Worm (Caenorhabditis elegans) whole organism, young adult: ENCODE measurements around the gene F56C3.1.

Source experiments
- B0336.3 ChIP-seq: fragments of 200-800 bp; sonication (Bioruptor generic); IDR thresholded peaks from 2 replicates; pipeline ENCODE4 v1.3.6; 2022; ENCODE audit warnings: missing genetic modification characterization, missing compliant biosample characterization
- D2030.7 ChIP-seq: fragments of 200-800 bp; sonication (Bioruptor generic); IDR thresholded peaks from 2 replicates; pipeline ENCODE4 v1.3.6; 2022; ENCODE audit warnings: missing genetic modification reagents, missing genetic modification characterization, missing compliant biosample characterization
- F33H1.4 ChIP-seq: fragments of 200-800 bp; sonication (Bioruptor generic); IDR thresholded peaks from 2 replicates; pipeline ENCODE4 v1.3.6; 2022; ENCODE audit warnings: missing genetic modification reagents, missing genetic modification characterization, missing compliant biosample characterization
- F39B2.1 ChIP-seq: fragments of 200-800 bp; sonication (Bioruptor generic); IDR thresholded peaks from 2 replicates; pipeline ENCODE4 v1.3.6; 2022; ENCODE audit warnings: missing genetic modification reagents, missing genetic modification characterization, missing compliant biosample characterization
- F55B11.4 ChIP-seq: sonication (generic microtip); optimal IDR thresholded peaks from 2 replicates; lab custom pipeline; 2016; ENCODE audit warnings: missing compliant biosample characterization, missing genetic modification characterization, borderline replicate concordance; ENCODE audit not compliant: insufficient read depth
- F57C9.4 ChIP-seq: sonication (generic microtip); optimal IDR thresholded peaks from 2 replicates; lab custom pipeline; 2017; ENCODE audit warnings: mild to moderate bottlenecking, missing genetic modification characterization, missing compliant biosample characterization
- K11D2.4 ChIP-seq: fragments of 200-800 bp; sonication (Bioruptor generic); IDR thresholded peaks from 2 replicates; pipeline ENCODE4 v1.3.6; 2022; ENCODE audit warnings: missing genetic modification reagents, missing genetic modification characterization, missing compliant biosample characterization
- K12H6.12 ChIP-seq: fragments of 200-800 bp; sonication (Bioruptor generic); optimal IDR thresholded peaks from 2 replicates; lab custom pipeline; 2018; ENCODE audit warnings: mild to moderate bottlenecking, missing genetic modification characterization, missing compliant biosample characterization
- Y56A3A.18 ChIP-seq: fragments of 200-800 bp; sonication (Bioruptor generic); IDR thresholded peaks from 2 replicates; pipeline ENCODE4 v1.3.6; 2022; ENCODE audit warnings: missing genetic modification reagents, missing genetic modification characterization, missing compliant biosample characterization
- Y95B8A.8 ChIP-seq: fragments of 200-800 bp; sonication (Bioruptor generic); IDR thresholded peaks from 2 replicates; pipeline ENCODE4 v1.3.6; 2022; ENCODE audit warnings: missing genetic modification reagents, missing genetic modification characterization, missing compliant biosample characterization
- ZK185.1 ChIP-seq: sonication (generic microtip); optimal IDR thresholded peaks from 2 replicates; lab custom pipeline; 2016; ENCODE audit warnings: mild to moderate bottlenecking, missing genetic modification characterization, missing compliant biosample characterization; ENCODE audit not compliant: poor library complexity, severe bottlenecking
- aptf-3 ChIP-seq: fragments of 200-800 bp; sonication (Bioruptor generic); IDR thresholded peaks from 2 replicates; pipeline ENCODE4 v1.3.6; 2022; ENCODE audit warnings: missing genetic modification characterization, missing compliant biosample characterization
- atf-7 ChIP-seq: sonication (generic microtip); optimal IDR thresholded peaks from 2 replicates; lab custom pipeline; 2017; ENCODE audit warnings: mild to moderate bottlenecking, missing genetic modification characterization, missing compliant biosample characterization
- attf-3 ChIP-seq: fragments of 200-800 bp; sonication (Bioruptor generic); conservative IDR thresholded peaks from 2 replicates; pipeline ENCODE4 v1.3.6; 2022; ENCODE audit warnings: missing genetic modification reagents, missing genetic modification characterization, missing compliant biosample characterization
- attf-5 ChIP-seq: fragments of 200-800 bp; sonication (Bioruptor generic); optimal IDR thresholded peaks from 2 replicates; lab custom pipeline; 2018; ENCODE audit warnings: mild to moderate bottlenecking, missing genetic modification characterization, missing compliant biosample characterization
- bed-1 ChIP-seq: fragments of 200-800 bp; sonication (Bioruptor generic); IDR thresholded peaks from 2 replicates; pipeline ENCODE4 v1.3.6; 2022; ENCODE audit warnings: missing genetic modification reagents, missing genetic modification characterization, missing compliant biosample characterization
- bed-2 ChIP-seq: fragments of 200-800 bp; sonication (Bioruptor generic); IDR thresholded peaks from 2 replicates; pipeline ENCODE4 v1.3.6; 2022; ENCODE audit warnings: missing genetic modification reagents, missing genetic modification characterization, missing compliant biosample characterization
- cebp-1 ChIP-seq, 2 experiments: fragments of 200-800 bp in 1 of 2; sonication (Bioruptor generic) in 1 of 2; sonication (generic microtip) in 1 of 2; IDR thresholded peaks in 1 of 2; optimal IDR thresholded peaks in 1 of 2; 2 replicates each; pipeline versions ENCODE4 v1.3.6 to Lab custom; 2017 to 2022; ENCODE audit warnings: missing compliant biosample characterization in 2 of 2, missing genetic modification characterization in 2 of 2, mild to moderate bottlenecking in 1 of 2, missing genetic modification reagents in 1 of 2, moderate library complexity in 1 of 2
- cebp-2 ChIP-seq: fragments of 200-800 bp; sonication (Bioruptor generic); IDR thresholded peaks from 2 replicates; pipeline ENCODE4 v1.3.6; 2022; ENCODE audit warnings: missing genetic modification characterization, missing compliant biosample characterization
- ceh-27 ChIP-seq: fragments of 200-800 bp; sonication (Bioruptor generic); optimal IDR thresholded peaks from 2 replicates; lab custom pipeline; 2018; ENCODE audit warnings: mild to moderate bottlenecking, missing genetic modification characterization, moderate library complexity, missing compliant biosample characterization
- ceh-91 ChIP-seq: fragments of 200-800 bp; sonication (Bioruptor generic); IDR thresholded peaks from 2 replicates; pipeline ENCODE4 v1.3.6; 2022; ENCODE audit warnings: missing genetic modification reagents, missing genetic modification characterization, missing compliant biosample characterization
- chd-7 ChIP-seq: sonication (generic microtip); optimal IDR thresholded peaks from 2 replicates; lab custom pipeline; 2016; ENCODE audit warnings: mild to moderate bottlenecking, missing genetic modification characterization, moderate library complexity, missing compliant biosample characterization
- die-1 ChIP-seq: sonication (generic microtip); optimal IDR thresholded peaks from 2 replicates; lab custom pipeline; 2016; ENCODE audit warnings: missing genotype, mild to moderate bottlenecking, missing genetic modification characterization, missing compliant biosample characterization
- dpff-1 ChIP-seq: sonication (generic microtip); optimal IDR thresholded peaks from 2 replicates; lab custom pipeline; 2017; ENCODE audit warnings: mild to moderate bottlenecking, missing genetic modification characterization, missing compliant biosample characterization
- dpl-1 ChIP-seq: fragments of 150-350 bp; optimal IDR thresholded peaks from 2 replicates; lab custom pipeline; 2014; ENCODE audit warnings: missing biosample characterization, missing genetic modification reagents, missing genetic modification characterization
- egl-18 ChIP-seq: fragments of 200-800 bp; sonication (Bioruptor generic); IDR thresholded peaks from 2 replicates; pipeline ENCODE4 v1.3.6; 2022; ENCODE audit warnings: missing genetic modification reagents, missing genetic modification characterization, missing compliant biosample characterization
- egl-44 ChIP-seq: fragments of 200-800 bp; sonication (Bioruptor generic); IDR thresholded peaks from 2 replicates; pipeline ENCODE4 v1.3.6; 2022; ENCODE audit warnings: missing genetic modification reagents, missing genetic modification characterization, missing compliant biosample characterization
- egrh-3 ChIP-seq: fragments of 200-800 bp; sonication (Bioruptor generic); IDR thresholded peaks from 2 replicates; pipeline ENCODE4 v1.3.6; 2022; ENCODE audit warnings: missing genetic modification reagents, missing genetic modification characterization, missing compliant biosample characterization
- ekl-4 ChIP-seq: fragments of 200-800 bp; sonication (Bioruptor generic); IDR thresholded peaks from 2 replicates; pipeline ENCODE4 v1.3.6; 2022; ENCODE audit warnings: missing genetic modification reagents, missing genetic modification characterization, missing compliant biosample characterization
- let-607 ChIP-seq, 2 experiments: fragments of 200-800 bp in 1 of 2; sonication (Bioruptor generic) in 1 of 2; sonication (generic microtip) in 1 of 2; optimal IDR thresholded peaks; 2 replicates each; lab custom pipeline; 2016 to 2018; ENCODE audit warnings: mild to moderate bottlenecking in 2 of 2, missing compliant biosample characterization in 2 of 2, missing genetic modification characterization in 2 of 2, moderate library complexity in 2 of 2, missing genotype in 1 of 2
- madf-10 ChIP-seq: sonication (generic microtip); optimal IDR thresholded peaks from 2 replicates; lab custom pipeline; 2016; ENCODE audit warnings: mild to moderate bottlenecking, missing genetic modification characterization, missing compliant biosample characterization
- mes-4 ChIP-seq: sonication (generic microtip); optimal IDR thresholded peaks from 2 replicates; lab custom pipeline; 2016; ENCODE audit warnings: missing genotype, missing genetic modification characterization, missing compliant biosample characterization
- nfya-2 ChIP-seq: fragments of 200-800 bp; sonication (Bioruptor generic); IDR thresholded peaks from 2 replicates; pipeline ENCODE4 v1.3.6; 2022; ENCODE audit warnings: missing genetic modification reagents, missing genetic modification characterization, missing compliant biosample characterization
- nfyb-1 ChIP-seq: fragments of 200-800 bp; sonication (Bioruptor generic); IDR thresholded peaks from 2 replicates; pipeline ENCODE4 v1.3.6; 2022; ENCODE audit warnings: missing genetic modification reagents, missing genetic modification characterization, missing compliant biosample characterization
- nhr-120 ChIP-seq: fragments of 200-800 bp; sonication (Bioruptor generic); IDR thresholded peaks from 2 replicates; pipeline ENCODE4 v1.3.6; 2022; ENCODE audit warnings: missing genetic modification characterization, missing compliant biosample characterization
- nhr-179 ChIP-seq: sonication (generic microtip); optimal IDR thresholded peaks from 2 replicates; lab custom pipeline; 2016; ENCODE audit warnings: mild to moderate bottlenecking, missing genetic modification characterization, missing compliant biosample characterization
- pha-4 ChIP-seq: fragments of 150-350 bp; sonication (generic microtip); optimal IDR thresholded peaks from 2 replicates; lab custom pipeline; 2014; ENCODE audit warnings: missing biosample characterization, missing genetic modification reagents, missing genetic modification characterization
- rcor-1 ChIP-seq: fragments of 200-800 bp; sonication (Bioruptor generic); IDR thresholded peaks from 2 replicates; pipeline ENCODE4 v1.3.6; 2022; ENCODE audit warnings: missing genetic modification reagents, missing genetic modification characterization, missing compliant biosample characterization
- rec-8 ChIP-seq, 2 experiments: sonication (generic microtip); optimal IDR thresholded peaks; 2 replicates each; lab custom pipeline; 2016; ENCODE audit warnings: mild to moderate bottlenecking in 2 of 2, missing genetic modification characterization in 2 of 2, missing genetic modification reagents in 2 of 2, missing genotype in 2 of 2, missing biosample characterization in 1 of 2, missing compliant biosample characterization in 1 of 2, moderate library complexity in 1 of 2
- repo-1 ChIP-seq: sonication (generic microtip); optimal IDR thresholded peaks from 2 replicates; lab custom pipeline; 2017; ENCODE audit warnings: mild to moderate bottlenecking, missing genetic modification characterization, missing compliant biosample characterization
- sdz-38 ChIP-seq: sonication (generic microtip); optimal IDR thresholded peaks from 2 replicates; lab custom pipeline; 2016; ENCODE audit warnings: missing genotype, missing genetic modification characterization, missing compliant biosample characterization
- snpc-1.1 ChIP-seq: sonication (generic microtip); optimal IDR thresholded peaks from 2 replicates; lab custom pipeline; 2017; ENCODE audit warnings: missing genetic modification characterization, mild to moderate bottlenecking, missing compliant biosample characterization, antibody characterized with exemption, moderate library complexity, missing genotype, missing genetic modification reagents; ENCODE audit not compliant: insufficient read depth
- snpc-1.3 ChIP-seq: sonication (generic microtip); optimal IDR thresholded peaks from 2 replicates; lab custom pipeline; 2017; ENCODE audit warnings: missing genetic modification characterization, mild to moderate bottlenecking, missing compliant biosample characterization, antibody characterized with exemption, moderate library complexity, missing genotype, missing genetic modification reagents; ENCODE audit not compliant: insufficient read depth
- tbx-9 ChIP-seq: sonication (generic microtip); optimal IDR thresholded peaks from 2 replicates; lab custom pipeline; 2016; ENCODE audit warnings: borderline replicate concordance, missing genetic modification characterization, inconsistent platforms, missing compliant biosample characterization
- tlf-1 ChIP-seq: fragments of 200-800 bp; sonication (Bioruptor generic); optimal IDR thresholded peaks from 2 replicates; lab custom pipeline; 2018; ENCODE audit warnings: mild to moderate bottlenecking, missing genetic modification characterization, missing compliant biosample characterization
- unc-130 ChIP-seq: sonication (generic microtip); optimal IDR thresholded peaks from 2 replicates; lab custom pipeline; 2016; ENCODE audit warnings: missing genetic modification reagents, missing genetic modification characterization, missing compliant biosample characterization
- ztf-3 ChIP-seq: fragments of 200-800 bp; sonication (Bioruptor generic); optimal IDR thresholded peaks from 2 replicates; lab custom pipeline; 2018; ENCODE audit warnings: mild to moderate bottlenecking, missing genetic modification characterization, missing compliant biosample characterization

The F56C3.1 gene

DNA sequence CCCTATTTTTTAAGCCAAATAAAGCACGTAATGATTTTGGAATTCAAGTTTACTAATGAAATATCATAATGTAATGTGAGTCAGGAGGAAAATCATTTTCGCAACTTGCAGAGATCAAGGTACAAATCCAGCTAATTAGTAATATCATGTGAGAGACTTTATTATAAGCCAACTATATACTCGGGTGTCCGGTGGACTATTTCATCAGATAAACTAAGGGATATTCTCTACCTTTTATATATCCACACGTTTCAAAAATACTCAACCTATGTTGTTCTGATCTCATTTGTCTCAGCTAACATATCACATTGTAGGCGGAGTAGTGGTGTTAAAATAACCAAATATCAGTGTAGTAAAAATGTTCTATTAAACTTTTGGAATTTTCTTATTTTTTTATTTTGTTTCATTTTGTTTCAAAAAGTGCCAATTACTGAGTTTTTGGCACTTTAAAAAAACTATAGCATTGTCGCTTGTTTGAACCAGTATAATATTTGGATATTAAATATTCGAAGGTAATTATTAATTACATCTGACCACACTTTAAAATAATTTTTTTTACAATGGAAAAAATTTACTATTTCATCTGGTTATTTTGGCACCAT is 2.4 kb downstream of the F56C3.1 start (continued):
- peak; percentile 68; the same call in 1 of the 2 replicates for TF ChIP-seq egl-18 (GFP tag; lab: Robert Waterston, UW)
- TF ChIP-seq F33H1.4 = no peak
- TF ChIP-seq attf-5 (GFP tag; lab: Kevin White, UChicago) = no peak
- TF ChIP-seq rcor-1 (GFP tag; lab: Robert Waterston, UW) = peak; percentile 90
- no peak for TF ChIP-seq bed-2 (GFP tag; lab: Robert Waterston, UW)
- no peak for TF ChIP-seq Y95B8A.8 (GFP tag; lab: Robert Waterston, UW)
- peak; percentile 95 for TF ChIP-seq B0336.3 (GFP tag; lab: Robert Waterston, UW)
- TF ChIP-seq unc-130 (GFP tag; lab: Kevin White, UChicago) = no peak
- TF ChIP-seq K12H6.12 (tag; lab: Kevin White, UChicago) = peak; percentile 74
- TF ChIP-seq sdz-38 (tag; lab: Kevin White, UChicago) = no peak
- TF ChIP-seq ceh-91 (GFP tag; lab: Robert Waterston, UW) = no peak
- TF ChIP-seq F57C9.4 (tag; lab: Kevin White, UChicago) = no peak
- no peak for TF ChIP-seq aptf-3 (GFP tag; lab: Robert Waterston, UW)
- TF ChIP-seq attf-3 (GFP tag; lab: Robert Waterston, UW) = no peak
- TF ChIP-seq nfya-2 = no peak
- TF ChIP-seq ztf-3 = peak; percentile 85
- no peak for TF ChIP-seq pha-4 (tag; lab: Kevin White, UChicago)
- TF ChIP-seq chd-7 (tag; lab: Kevin White, UChicago) = peak; percentile 62
- peak in 1 of 2 experiments; percentile 43 for TF ChIP-seq rec-8 (tag; optimal IDR thresholded peaks at IDR 0.05; lab: Kevin White, UChicago)
- peak; percentile 60 for TF ChIP-seq ekl-4 (GFP tag; lab: Robert Waterston, UW)
- no peak for TF ChIP-seq bed-1 (GFP tag; lab: Robert Waterston, UW)
- 0 out of 2 replicates have a peak, but pooled peaks have one; percentile 51 for TF ChIP-seq egl-44
- peak; percentile 97 for TF ChIP-seq Y56A3A.18 (GFP tag; lab: Robert Waterston, UW)
- TF ChIP-seq dpl-1 (GFP tag; lab: Kevin White, UChicago) = no peak
- TF ChIP-seq snpc-1.3 (tag; lab: Kevin White, UChicago) = no peak
- TF ChIP-seq nhr-120 (GFP tag; lab: Robert Waterston, UW) = no peak
- peak; percentile 92 for TF ChIP-seq tlf-1 (GFP tag; lab: Kevin White, UChicago)
- TF ChIP-seq F55B11.4 (tag; lab: Kevin White, UChicago) = no peak
- TF ChIP-seq let-607 (tag; optimal IDR thresholded peaks at IDR 0.05; lab: Kevin White, UChicago) = peak in 1 of 2 experiments; percentile 88
- TF ChIP-seq snpc-1.1 (tag; lab: Kevin White, UChicago) = no peak
- TF ChIP-seq tbx-9 = no peak
- no peak for TF ChIP-seq egrh-3 (GFP tag; lab: Robert Waterston, UW)
- TF ChIP-seq ceh-27 (GFP tag; lab: Kevin White, UChicago) = peak; percentile 95
- TF ChIP-seq ZK185.1 (tag; lab: Kevin White, UChicago) = peak; percentile 98
- TF ChIP-seq atf-7 (tag; lab: Kevin White, UChicago) = peak; percentile 93
- no peak for TF ChIP-seq dpff-1 (tag; lab: Kevin White, UChicago)
- TF ChIP-seq repo-1 = peak; percentile 94
- TF ChIP-seq die-1 (tag; lab: Kevin White, UChicago) = no peak
- peak; percentile 96 for TF ChIP-seq K11D2.4 (GFP tag; lab: Robert Waterston, UW)
- TF ChIP-seq nfyb-1 (GFP tag; lab: Robert Waterston, UW) = peak; percentile 93
- TF ChIP-seq cebp-2 (GFP tag; lab: Robert Waterston, UW) = peak; percentile 81
- TF ChIP-seq nhr-179 (tag; lab: Kevin White, UChicago) = peak; percentile 25
- no peak for TF ChIP-seq mes-4
- TF ChIP-seq F39B2.1 (GFP tag; lab: Robert Waterston, UW) = no peak
- TF ChIP-seq D2030.7 (GFP tag; lab: Robert Waterston, UW) = no peak
- no peak for TF ChIP-seq cebp-1 (GFP tag; IDR thresholded peaks at IDR 0.05; lab: Robert Waterston, UW)
- peak; percentile 93 for TF ChIP-seq cebp-1 (tag; optimal IDR thresholded peaks at IDR 0.05; lab: Kevin White, UChicago)
- peak; percentile 91 for TF ChIP-seq madf-10 (tag; lab: Kevin White, UChicago)
